Fruit fly (Drosophila melanogaster) whole organism, embryonic: ENCODE measurements around the gene dyl.

ENCODE experiments used
- CG10959 ChIP-seq: fragments of 200-800 bp; sonication (Bioruptor generic); IDR thresholded peaks from 2 replicates; pipeline ENCODE4 v1.3.6; 2022; ENCODE audit warnings: missing biosample characterization, missing genetic modification characterization
- CG12104 ChIP-seq: fragments of 200-800 bp; sonication (Bioruptor generic); optimal IDR thresholded peaks from 3 replicates; lab custom pipeline; 2016; ENCODE audit warnings: missing biosample characterization, missing genetic modification characterization
- CG17361 ChIP-seq: fragments of 200-800 bp; sonication (Bioruptor generic); IDR thresholded peaks from 3 replicates; pipeline ENCODE4 v1.3.6; 2022; ENCODE audit warnings: missing biosample characterization, missing genetic modification characterization
- CG17912 ChIP-seq: fragments of 200-800 bp; sonication (Bioruptor generic); optimal IDR thresholded peaks from 2 replicates; lab custom pipeline; 2018; ENCODE audit warnings: missing biosample characterization, mild to moderate bottlenecking, missing genetic modification characterization
- CG31224 ChIP-seq: fragments of 200-800 bp; sonication (Bioruptor generic); IDR thresholded peaks from 2 replicates; pipeline ENCODE4 v1.3.6; 2022; ENCODE audit warnings: missing biosample characterization, missing genetic modification characterization
- CG32767 ChIP-seq: fragments of 200-800 bp; sonication (Bioruptor generic); IDR thresholded peaks from 2 replicates; pipeline ENCODE4 v1.3.6; 2022; ENCODE audit warnings: missing biosample characterization, missing genetic modification characterization
- CG4617 ChIP-seq: fragments of 200-800 bp; sonication (Bioruptor generic); optimal IDR thresholded peaks from 3 replicates; lab custom pipeline; 2016; ENCODE audit warnings: missing biosample characterization, missing genetic modification characterization, borderline replicate concordance
- CG5180 ChIP-seq: fragments of 200-800 bp; sonication (Bioruptor generic); optimal IDR thresholded peaks from 3 replicates; lab custom pipeline; 2017; ENCODE audit warnings: missing biosample characterization, missing genetic modification characterization, mild to moderate bottlenecking, moderate library complexity, missing genetic modification reagents
- CG8089 ChIP-seq: fragments of 200-800 bp; sonication (Bioruptor generic); optimal IDR thresholded peaks from 3 replicates; lab custom pipeline; 2016; ENCODE audit warnings: missing biosample characterization, missing genetic modification characterization
- CG8478 ChIP-seq: fragments of >200 bp; optimal IDR thresholded peaks from 2 replicates; lab custom pipeline; 2018
- Dek ChIP-seq: fragments of 200-800 bp; sonication (Bioruptor generic); optimal IDR thresholded peaks from 3 replicates; lab custom pipeline; 2019; ENCODE audit warnings: missing biosample characterization, mild to moderate bottlenecking, missing genetic modification characterization, moderate library complexity
- Fer3 ChIP-seq: fragments of 200-800 bp; sonication (Bioruptor generic); optimal IDR thresholded peaks from 2 replicates; lab custom pipeline; 2018; ENCODE audit warnings: missing biosample characterization, mild to moderate bottlenecking, missing genetic modification characterization, moderate library complexity
- HLH3B ChIP-seq: fragments of 200-800 bp; sonication (Bioruptor generic); IDR thresholded peaks from 2 replicates; pipeline ENCODE4 v1.3.6; 2022; ENCODE audit warnings: missing biosample characterization, missing genetic modification characterization
- Hr78 ChIP-seq, 2 experiments: fragments of 200-800 bp in 1 of 2; fragments of >200 bp in 1 of 2; sonication (Bioruptor generic) in 1 of 2; optimal IDR thresholded peaks; 2 replicates each; lab custom pipeline; 2017 to 2019; ENCODE audit warnings: missing biosample characterization in 2 of 2, missing genetic modification characterization in 2 of 2, mild to moderate bottlenecking in 1 of 2, moderate library complexity in 1 of 2
- MBD-R2 ChIP-seq: fragments of 200-800 bp; sonication (Bioruptor generic); IDR thresholded peaks from 2 replicates; pipeline ENCODE4 v1.3.6; 2022; ENCODE audit warnings: missing biosample characterization, missing genetic modification characterization
- MESR4 ChIP-seq: fragments of 200-800 bp; sonication (Bioruptor generic); optimal IDR thresholded peaks from 2 replicates; lab custom pipeline; 2018; ENCODE audit warnings: missing biosample characterization, mild to moderate bottlenecking, missing genetic modification characterization, moderate library complexity
- Med ChIP-seq: fragments of 200-800 bp; sonication (Bioruptor generic); peaks from one replicate; lab custom pipeline; 2016; ENCODE audit warnings: missing biosample characterization, missing genetic modification characterization, mild to moderate bottlenecking, inconsistent platforms, moderate library complexity
- NFAT ChIP-seq: fragments of 200-800 bp; sonication (Bioruptor generic); IDR thresholded peaks from 2 replicates; pipeline ENCODE4 v1.3.6; 2022; ENCODE audit warnings: missing biosample characterization, missing genetic modification characterization
- Ptx1 ChIP-seq: fragments of 200-800 bp; sonication (Bioruptor generic); IDR thresholded peaks from 2 replicates; pipeline ENCODE4 v1.3.6; 2022; ENCODE audit warnings: missing biosample characterization, missing genetic modification characterization
- amos ChIP-seq: fragments of 200-800 bp; sonication (Bioruptor generic); IDR thresholded peaks from 2 replicates; pipeline ENCODE4 v1.3.6; 2022; ENCODE audit warnings: missing biosample characterization, missing genetic modification characterization; ENCODE audit not compliant: partially characterized antibody
- bbx ChIP-seq: fragments of 200-800 bp; sonication (Bioruptor generic); IDR thresholded peaks from 2 replicates; pipeline ENCODE4 v1.3.6; 2022; ENCODE audit warnings: missing biosample characterization, missing genetic modification characterization; ENCODE audit not compliant: partially characterized antibody
- cg ChIP-seq: fragments of 200-800 bp; sonication (Bioruptor generic); optimal IDR thresholded peaks from 3 replicates; lab custom pipeline; 2019; ENCODE audit warnings: missing biosample characterization, mild to moderate bottlenecking, missing genetic modification characterization, moderate library complexity
- chinmo ChIP-seq: fragments of 200-800 bp; sonication (Bioruptor generic); IDR thresholded peaks from 4 replicates; pipeline ENCODE4 v1.3.6; 2022; ENCODE audit warnings: missing biosample characterization, missing genetic modification characterization; ENCODE audit not compliant: partially characterized antibody
- crc ChIP-seq: fragments of 200-800 bp; sonication (Bioruptor generic); optimal IDR thresholded peaks from 2 replicates; lab custom pipeline; 2016; ENCODE audit warnings: missing biosample characterization, missing genetic modification characterization
- fd96Cb ChIP-seq: fragments of 200-800 bp; sonication (Bioruptor generic); optimal IDR thresholded peaks from 2 replicates; lab custom pipeline; 2018; ENCODE audit warnings: missing biosample characterization, mild to moderate bottlenecking, missing genetic modification characterization, moderate library complexity
- ftz-f1 ChIP-seq: fragments of 200-800 bp; sonication (Bioruptor generic); optimal IDR thresholded peaks from 2 replicates; lab custom pipeline; 2016; ENCODE audit warnings: missing biosample characterization, missing genetic modification characterization
- jigr1 ChIP-seq: fragments of 200-800 bp; sonication (Bioruptor generic); IDR thresholded peaks from 3 replicates; pipeline ENCODE4 v1.3.6; 2022; ENCODE audit warnings: missing biosample characterization, missing genetic modification characterization
- jumu ChIP-seq: fragments of 200-800 bp; sonication (Bioruptor generic); optimal IDR thresholded peaks from 3 replicates; lab custom pipeline; 2016; ENCODE audit warnings: missing biosample characterization, missing genetic modification characterization
- lmd ChIP-seq: fragments of 200-800 bp; sonication (Bioruptor generic); IDR thresholded peaks from 2 replicates; pipeline ENCODE4 v1.3.6; 2022; ENCODE audit warnings: missing biosample characterization, missing genetic modification characterization
- mld ChIP-seq: fragments of 200-800 bp; sonication (Bioruptor generic); IDR thresholded peaks from 3 replicates; pipeline ENCODE4 v1.3.6; 2022; ENCODE audit warnings: missing biosample characterization, missing genetic modification characterization; ENCODE audit not compliant: partially characterized antibody
- pan ChIP-seq, 4 experiments: fragments of >200 bp in 3 of 4; fragments of 200-800 bp in 1 of 4; sonication (Bioruptor generic) in 1 of 4; optimal IDR thresholded peaks in 3 of 4; IDR thresholded peaks in 1 of 4; 2 replicates each; pipeline versions ENCODE4 v1.3.6 to Lab custom; 2017 to 2022; ENCODE audit warnings: missing biosample characterization in 2 of 4, missing genetic modification characterization in 2 of 4, mixed read lengths in 1 of 4
- phol ChIP-seq: fragments of 200-800 bp; sonication (Bioruptor generic); optimal IDR thresholded peaks from 3 replicates; lab custom pipeline; 2018; ENCODE audit warnings: missing biosample characterization, mild to moderate bottlenecking, missing genetic modification characterization, moderate library complexity
- pzg ChIP-seq: fragments of 200-800 bp; sonication (Bioruptor generic); optimal IDR thresholded peaks from 3 replicates; lab custom pipeline; 2018; ENCODE audit warnings: missing biosample characterization, mild to moderate bottlenecking, missing genetic modification characterization, moderate library complexity
- sens ChIP-seq: fragments of 200-800 bp; sonication (Bioruptor generic); peaks from one replicate; lab custom pipeline; 2016; ENCODE audit warnings: missing biosample characterization, missing genetic modification characterization
- sna ChIP-seq: fragments of 200-800 bp; sonication (Bioruptor generic); IDR thresholded peaks from 2 replicates; pipeline ENCODE4 v1.3.6; 2022; ENCODE audit warnings: missing biosample characterization, missing genetic modification characterization; ENCODE audit not compliant: partially characterized antibody
- so ChIP-seq: fragments of 200-800 bp; sonication (Bioruptor generic); IDR thresholded peaks from 3 replicates; pipeline ENCODE4 v1.3.6; 2022; ENCODE audit warnings: missing biosample characterization, missing genetic modification characterization
- tio ChIP-seq: fragments of 200-800 bp; sonication (Bioruptor generic); optimal IDR thresholded peaks from 2 replicates; lab custom pipeline; 2017; ENCODE audit warnings: missing biosample characterization, missing genetic modification characterization, inconsistent platforms
- ttk ChIP-seq: fragments of 200-800 bp; sonication (Bioruptor generic); IDR thresholded peaks from 2 replicates; pipeline ENCODE4 v2.1.2; 2022; ENCODE audit warnings: missing biosample characterization, missing genetic modification characterization
- tup ChIP-seq: fragments of 200-800 bp; sonication (Bioruptor generic); optimal IDR thresholded peaks from 2 replicates; lab custom pipeline; 2016; ENCODE audit warnings: missing biosample characterization, mild to moderate bottlenecking, missing genetic modification characterization, moderate library complexity
- wek ChIP-seq: fragments of 200-800 bp; sonication (Bioruptor generic); optimal IDR thresholded peaks from 3 replicates; lab custom pipeline; 2018; ENCODE audit warnings: missing biosample characterization, mild to moderate bottlenecking, missing genetic modification characterization, moderate library complexity

The dyl gene

DNA sequence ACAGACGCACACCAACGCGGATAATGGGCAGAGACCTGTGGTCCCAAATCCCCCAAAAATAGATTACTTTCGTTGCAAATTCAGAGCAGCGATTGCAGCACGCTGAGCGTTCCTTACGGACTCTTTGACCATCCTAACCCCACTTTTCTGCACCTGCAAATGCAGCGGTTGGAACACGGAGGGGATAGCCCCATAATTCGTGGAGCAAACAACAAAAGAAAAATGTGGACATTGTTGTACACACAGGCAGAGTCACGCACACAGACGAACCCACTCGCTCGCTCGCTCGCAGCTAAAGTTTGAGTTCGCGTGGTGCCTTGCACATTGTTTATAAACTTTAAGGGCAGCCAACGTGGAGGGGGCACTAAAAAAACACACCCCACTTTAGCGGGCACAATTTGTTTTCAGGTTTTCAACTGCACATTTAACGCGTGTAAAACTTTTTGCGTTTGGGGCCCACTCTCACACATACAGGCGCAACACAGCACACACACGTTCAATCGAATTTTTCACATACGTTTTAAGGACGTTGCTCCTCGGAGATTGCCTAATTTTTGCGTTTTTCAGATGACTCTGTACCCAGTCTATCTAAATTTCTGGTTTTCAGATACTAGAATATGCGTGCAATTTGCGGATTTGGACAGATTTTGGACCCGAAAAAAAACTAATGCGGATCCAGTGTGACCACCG, 53.8 kb downstream of the dyl start (continued):
- TF ChIP-seq CG32767 = peak; percentile 57; the same call in 1 of the 2 replicates
- 0 out of 2 replicates have a peak, but pooled peaks have one; percentile 14 for TF ChIP-seq bbx (GFP tag; lab: Robert Waterston, UW)
- no peak for TF ChIP-seq tup (GFP tag; lab: Kevin White, UChicago)
- peak; percentile 10 for TF ChIP-seq CG8478 (lab: Kevin White, UChicago)
- TF ChIP-seq phol (tag; lab: Kevin White, UChicago) = no peak
- 0 out of 3 replicates have a peak, but pooled peaks have one; percentile 58 for TF ChIP-seq mld (GFP tag; lab: Robert Waterston, UW)
- TF ChIP-seq CG17912 (GFP tag; lab: Kevin White, UChicago) = no peak
- peak; percentile 22 for TF ChIP-seq pzg (GFP tag; lab: Kevin White, UChicago)
- TF ChIP-seq ftz-f1 (GFP tag; lab: Kevin White, UChicago) = no peak
- peak in 1 of 2 experiments; percentile 54 for TF ChIP-seq Hr78 (GFP tag; optimal IDR thresholded peaks at IDR 0.05; lab: Kevin White, UChicago)
- no peak for TF ChIP-seq CG8089 (GFP tag; lab: Kevin White, UChicago)
- TF ChIP-seq lmd (GFP tag; lab: Robert Waterston, UW) = 0 out of 2 replicates have a peak, but pooled peaks have one; percentile 12
- peak; percentile 4 for TF ChIP-seq CG5180
- TF ChIP-seq MESR4 (GFP tag; lab: Kevin White, UChicago) = peak; percentile 78
- TF ChIP-seq CG10959 (GFP tag; lab: Robert Waterston, UW) = 0 out of 2 replicates have a peak, but pooled peaks have one; percentile 31
- no peak for TF ChIP-seq Fer3 (tag; lab: Kevin White, UChicago)
- TF ChIP-seq crc (GFP tag; lab: Kevin White, UChicago) = no peak
- peak; percentile 86; the same call in 1 of the 4 replicates for TF ChIP-seq chinmo (GFP tag; lab: Robert Waterston, UW)
- 0 out of 2 replicates have a peak, but pooled peaks have one; percentile 18 for TF ChIP-seq sna (GFP tag; lab: Robert Waterston, UW)
- 0 out of 2 replicates have a peak, but pooled peaks have one; percentile 17 for TF ChIP-seq ttk (GFP tag; lab: Robert Waterston, UW)
- no peak for TF ChIP-seq fd96Cb (tag; lab: Kevin White, UChicago)
- TF ChIP-seq CG12104 = peak; percentile 6
- TF ChIP-seq wek = no peak
- no peak for TF ChIP-seq CG31224
- peak; percentile 26 for TF ChIP-seq MBD-R2 (GFP tag; lab: Robert Waterston, UW)
- TF ChIP-seq CG17361 (GFP tag; lab: Robert Waterston, UW) = no peak
- TF ChIP-seq tio (GFP tag; lab: Kevin White, UChicago) = no peak
- peak; percentile 20 for TF ChIP-seq Med (GFP tag; lab: Kevin White, UChicago)
- TF ChIP-seq cg (GFP tag; lab: Kevin White, UChicago) = peak; percentile 91
- TF ChIP-seq HLH3B (GFP tag; lab: Robert Waterston, UW) = no peak
- peak; percentile 48 for TF ChIP-seq sens (GFP tag; lab: Kevin White, UChicago)
- no peak for TF ChIP-seq jigr1 (GFP tag; lab: Robert Waterston, UW)
- no peak for TF ChIP-seq Dek (tag; lab: Kevin White, UChicago)
- TF ChIP-seq jumu (GFP tag; lab: Kevin White, UChicago) = no peak
- no peak for TF ChIP-seq NFAT (GFP tag; lab: Robert Waterston, UW)
- TF ChIP-seq so (GFP tag; lab: Robert Waterston, UW) = 0 out of 3 replicates have a peak, but pooled peaks have one; percentile 12
- peak; percentile 46 for TF ChIP-seq CG4617 (GFP tag; lab: Kevin White, UChicago)
- TF ChIP-seq pan (optimal IDR thresholded peaks at IDR 0.05; lab: Kevin White, UChicago) = no peak
- peak in 1 of 2 experiments; percentile 25 for TF ChIP-seq pan (GFP tag; optimal IDR thresholded peaks at IDR 0.05 in 1 of 2, IDR thresholded peaks at IDR 0.05 in 1 of 2)
- no peak for TF ChIP-seq Ptx1 (GFP tag; lab: Robert Waterston, UW)
- TF ChIP-seq amos (GFP tag; lab: Robert Waterston, UW) = no peak
